Worm (Caenorhabditis elegans): ENCODE data around the gene arx-4.

Gene arx-4

DNA sequence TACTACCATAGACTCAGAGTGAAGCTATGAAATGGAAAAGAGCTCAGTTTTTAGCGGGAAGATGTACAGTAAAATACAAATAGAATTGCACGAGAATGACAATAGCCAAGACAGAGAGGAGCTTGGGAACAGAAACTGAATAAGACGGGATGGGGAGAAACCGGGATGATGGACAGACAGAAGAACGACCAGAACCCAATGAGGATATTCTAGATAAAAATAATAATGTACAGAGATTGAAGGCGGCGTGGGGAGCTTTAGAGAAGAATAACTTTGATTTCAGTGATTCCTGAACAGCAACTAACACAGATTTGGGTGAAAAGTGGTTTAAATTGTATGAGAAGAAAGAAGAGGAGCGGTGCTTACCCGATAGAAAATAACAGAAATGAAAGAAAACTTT lies 19.4 kb downstream of the arx-4 start (continued):
- TF ChIP-seq fkh-3 (tag; optimal IDR thresholded peaks at IDR 0.05): no peak
- no peak for TF ChIP-seq nhr-90 (tag; optimal IDR thresholded peaks at IDR 0.05)
- no peak for TF ChIP-seq ceh-79 (tag; optimal IDR thresholded peaks at IDR 0.05)
- TF ChIP-seq Y95B8A.8 (GFP tag; IDR thresholded peaks at IDR 0.05): peak; percentile 69; the same call in 1 of the 2 replicates
- no peak for TF ChIP-seq ztf-18 (tag; optimal IDR thresholded peaks at IDR 0.05)
- peak; percentile 78 for TF ChIP-seq athp-1 (tag; optimal IDR thresholded peaks at IDR 0.05)
- no peak for TF ChIP-seq K12H6.12 (tag; optimal IDR thresholded peaks at IDR 0.05)
- TF ChIP-seq ama-1 (optimal IDR thresholded peaks at IDR 0.05): no peak
- peak in 1 of 2 experiments; percentile 66 for TF ChIP-seq ama-1 (GFP tag; optimal IDR thresholded peaks at IDR 0.05)
- TF ChIP-seq ztf-6 (GFP tag; IDR thresholded peaks at IDR 0.05): no peak
- no peak for TF ChIP-seq cebp-1 (GFP tag; IDR thresholded peaks at IDR 0.05)
- TF ChIP-seq cebp-1 (tag; optimal IDR thresholded peaks at IDR 0.05): peak; percentile 19
- TF ChIP-seq unc-62 (GFP tag; optimal IDR thresholded peaks at IDR 0.05): no peak
- TF ChIP-seq madf-10 (tag; optimal IDR thresholded peaks at IDR 0.05): no peak

DNA sequence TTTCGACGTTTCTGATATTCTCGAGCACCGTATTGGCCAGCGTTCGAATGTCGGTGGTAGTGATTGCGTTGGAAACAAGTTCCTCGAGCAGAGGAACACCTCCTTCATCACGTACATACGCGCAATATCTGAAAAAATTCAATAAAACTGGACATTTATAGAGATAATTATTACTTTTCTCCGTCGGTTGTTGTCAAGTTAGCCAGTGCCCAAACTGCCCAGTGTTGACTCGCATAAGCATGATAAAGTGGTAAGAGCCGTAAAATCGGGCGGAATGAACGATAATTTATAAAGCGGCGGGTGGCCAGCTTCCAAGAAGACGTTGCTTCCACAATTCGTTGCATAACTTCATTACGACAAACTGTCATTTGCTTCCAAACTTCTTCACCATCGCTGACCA lies 21.5 kb downstream of the arx-4 start:
- TF ChIP-seq bed-2 (GFP tag; IDR thresholded peaks at IDR 0.05): no peak
- TF ChIP-seq madf-3 (GFP tag; IDR thresholded peaks at IDR 0.05): no peak
- no peak for TF ChIP-seq hmg-20 (GFP tag; IDR thresholded peaks at IDR 0.05)
- no peak for TF ChIP-seq nfya-1 (tag; optimal IDR thresholded peaks at IDR 0.05; ENCODE audit: borderline replicate concordance, insufficient read depth)
- TF ChIP-seq lir-1 (GFP tag; conservative IDR thresholded peaks at IDR 0.05): no peak
- TF ChIP-seq egl-18 (GFP tag; IDR thresholded peaks at IDR 0.05): no peak
- no peak for TF ChIP-seq B0035.1 (tag; optimal IDR thresholded peaks at IDR 0.05)
- no peak for TF ChIP-seq ceh-58 (GFP tag; IDR thresholded peaks at IDR 0.05)
- TF ChIP-seq ztf-26 (tag; optimal IDR thresholded peaks at IDR 0.05): no peak
- TF ChIP-seq let-526 (GFP tag; IDR thresholded peaks at IDR 0.05): no peak
- no peak for TF ChIP-seq ZK185.1 (tag; optimal IDR thresholded peaks at IDR 0.05; ENCODE audit: poor library complexity, severe bottlenecking)
- no peak for TF ChIP-seq efl-1 (GFP tag; optimal IDR thresholded peaks at IDR 0.05)
- no peak for TF ChIP-seq gei-17 (GFP tag; optimal IDR thresholded peaks at IDR 0.05)
- TF ChIP-seq ceh-79 (tag; optimal IDR thresholded peaks at IDR 0.05): no peak
- no peak for TF ChIP-seq nhr-90 (tag; optimal IDR thresholded peaks at IDR 0.05)
- TF ChIP-seq F23B12.7 (tag; optimal IDR thresholded peaks at IDR 0.05; ENCODE audit: insufficient read depth): no peak
- TF ChIP-seq repo-1 (tag; optimal IDR thresholded peaks at IDR 0.05): no peak
- no peak for TF ChIP-seq lin-40 (tag; optimal IDR thresholded peaks at IDR 0.05)
- no peak for TF ChIP-seq hsf-1 (GFP tag; IDR thresholded peaks at IDR 0.05)
- TF ChIP-seq rpc-1 (optimal IDR thresholded peaks at IDR 0.05): no peak
- TF ChIP-seq rpc-1 (tag; optimal IDR thresholded peaks at IDR 0.05): no peak

DNA sequence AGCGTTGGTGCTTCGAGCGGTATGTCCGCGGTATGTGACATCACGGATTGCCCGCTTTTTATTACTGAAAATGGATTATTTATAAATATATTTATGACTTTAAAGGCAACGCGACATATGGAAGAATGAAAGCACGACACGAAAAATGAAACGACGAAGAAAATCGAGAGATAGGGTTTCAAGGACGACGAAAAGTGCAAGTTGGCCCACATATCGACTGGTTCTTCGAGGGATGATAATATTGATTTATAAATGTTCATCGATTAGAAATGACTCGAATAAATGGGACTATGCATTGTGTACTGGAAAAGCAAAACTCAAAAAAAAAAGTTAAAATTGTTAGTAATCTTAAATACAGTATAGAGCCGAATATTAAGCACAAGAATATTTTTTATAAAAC lies 24.6 kb downstream of the arx-4 start, which contains the start of gene zer-1:
Gene zer-1 (minus strand): TSS at position 68 of the 400 bp plus-strand sequence.
- no peak for TF ChIP-seq fkh-3 (tag; optimal IDR thresholded peaks at IDR 0.05)
- TF ChIP-seq nhr-80 (tag; optimal IDR thresholded peaks at IDR 0.05): no peak
- no peak for TF ChIP-seq K12H6.12 (tag; optimal IDR thresholded peaks at IDR 0.05)
- TF ChIP-seq hlh-26 (GFP tag; conservative IDR thresholded peaks at IDR 0.05): no peak
- TF ChIP-seq xnd-1 (tag; optimal IDR thresholded peaks at IDR 0.05): no peak
- no peak for TF ChIP-seq egrh-3 (GFP tag; IDR thresholded peaks at IDR 0.05)
- no peak for TF ChIP-seq chd-7 (tag; optimal IDR thresholded peaks at IDR 0.05)
